Fruit fly (Drosophila melanogaster) whole organism, embryonic: ENCODE data around the gene CG7627.
A peak's percentile ranks its signal among the peaks of the same experiment; 100 is the strongest.

Experiments
- Asciz ChIP-seq: fragments of 200-800 bp; sonication (Bioruptor generic); optimal IDR thresholded peaks from 2 replicates; lab custom pipeline; 2017; ENCODE audit warnings: missing biosample characterization, mild to moderate bottlenecking, missing genetic modification characterization, missing genetic modification reagents
- Atf6 ChIP-seq: fragments of 200-800 bp; sonication (Bioruptor generic); IDR thresholded peaks from 2 replicates; pipeline ENCODE4 v1.3.6; 2022; ENCODE audit warnings: missing biosample characterization, missing genetic modification characterization
- C15 ChIP-seq: fragments of 200-800 bp; sonication (Bioruptor generic); IDR thresholded peaks from 3 replicates; pipeline ENCODE4 v1.3.6; 2022; ENCODE audit warnings: missing biosample characterization, missing genetic modification characterization
- CG10209 ChIP-seq: fragments of 200-800 bp; sonication (Bioruptor generic); optimal IDR thresholded peaks from 3 replicates; lab custom pipeline; 2017; ENCODE audit warnings: missing biosample characterization, mild to moderate bottlenecking, missing genetic modification characterization, missing genetic modification reagents
- CG12744 ChIP-seq: fragments of 200-800 bp; sonication (Bioruptor generic); optimal IDR thresholded peaks from 2 replicates; lab custom pipeline; 2016; ENCODE audit warnings: missing biosample characterization, missing genetic modification characterization
- CG14710 ChIP-seq: fragments of 200-800 bp; sonication (Bioruptor generic); optimal IDR thresholded peaks from 3 replicates; lab custom pipeline; 2019; ENCODE audit warnings: missing biosample characterization, mild to moderate bottlenecking, missing genetic modification characterization, moderate library complexity
- CG15479 ChIP-seq: fragments of 200-800 bp; sonication (Bioruptor generic); optimal IDR thresholded peaks from 3 replicates; lab custom pipeline; 2019; ENCODE audit warnings: missing biosample characterization, mild to moderate bottlenecking, missing genetic modification characterization, moderate library complexity
- CG15601 ChIP-seq: fragments of 200-800 bp; sonication (Bioruptor generic); optimal IDR thresholded peaks from 3 replicates; lab custom pipeline; 2019; ENCODE audit warnings: missing biosample characterization, mild to moderate bottlenecking, missing genetic modification characterization, moderate library complexity
- CG1603 ChIP-seq: fragments of 200-800 bp; sonication (Bioruptor generic); optimal IDR thresholded peaks from 2 replicates; lab custom pipeline; 2019; ENCODE audit warnings: missing biosample characterization, mild to moderate bottlenecking, missing genetic modification characterization, moderate library complexity
- CG17359 ChIP-seq: fragments of 200-800 bp; sonication (Bioruptor generic); optimal IDR thresholded peaks from 3 replicates; lab custom pipeline; 2018; ENCODE audit warnings: missing biosample characterization, mild to moderate bottlenecking, missing genetic modification characterization, moderate library complexity
- CG17802 ChIP-seq: fragments of 200-800 bp; sonication (Bioruptor generic); optimal IDR thresholded peaks from 2 replicates; lab custom pipeline; 2018; ENCODE audit warnings: missing biosample characterization, mild to moderate bottlenecking, missing genetic modification characterization, moderate library complexity
- CG18764 ChIP-seq: fragments of 200-800 bp; sonication (Bioruptor generic); optimal IDR thresholded peaks from 3 replicates; lab custom pipeline; 2016; ENCODE audit warnings: missing biosample characterization, missing genetic modification characterization
- CG2889 ChIP-seq: fragments of 200-800 bp; sonication (Bioruptor generic); IDR thresholded peaks from 3 replicates; pipeline ENCODE4 v1.3.6; 2022; ENCODE audit warnings: missing biosample characterization, missing genetic modification characterization
- CG34422 ChIP-seq: fragments of 200-800 bp; sonication (Bioruptor generic); IDR thresholded peaks from 3 replicates; pipeline ENCODE4 v1.3.6; 2022; ENCODE audit warnings: missing biosample characterization, missing genetic modification characterization
- CG3838 ChIP-seq: fragments of 200-800 bp; sonication (Bioruptor generic); optimal IDR thresholded peaks from 3 replicates; lab custom pipeline; 2016; ENCODE audit warnings: missing biosample characterization, missing genetic modification characterization
- CG3995 ChIP-seq: fragments of 200-800 bp; sonication (Bioruptor generic); optimal IDR thresholded peaks from 3 replicates; lab custom pipeline; 2016; ENCODE audit warnings: missing biosample characterization, missing genetic modification characterization
- Camta ChIP-seq: fragments of 200-800 bp; sonication (Bioruptor generic); optimal IDR thresholded peaks from 2 replicates; lab custom pipeline; 2016; ENCODE audit warnings: missing biosample characterization, missing genetic modification characterization
- Dbx ChIP-seq: fragments of 200-800 bp; sonication (Bioruptor generic); IDR thresholded peaks from 3 replicates; pipeline ENCODE4 v1.3.6; 2022; ENCODE audit warnings: missing biosample characterization, missing genetic modification characterization
- Lhr ChIP-seq: fragments of 200-800 bp; sonication (Bioruptor generic); optimal IDR thresholded peaks from 3 replicates; lab custom pipeline; 2017; ENCODE audit warnings: mild to moderate bottlenecking, missing biosample characterization, missing genetic modification reagents, missing genetic modification characterization
- NK7.1 ChIP-seq: fragments of 200-800 bp; sonication (Bioruptor generic); optimal IDR thresholded peaks from 3 replicates; lab custom pipeline; 2016; ENCODE audit warnings: missing biosample characterization, missing genetic modification characterization
- Rfx ChIP-seq: fragments of 200-800 bp; sonication (Bioruptor generic); IDR thresholded peaks from 2 replicates; pipeline ENCODE4 v1.3.6; 2022; ENCODE audit warnings: missing biosample characterization, missing genetic modification characterization
- Sin3A ChIP-seq: fragments of >200 bp; optimal IDR thresholded peaks from 2 replicates; lab custom pipeline; 2018
- Sox102F ChIP-seq: fragments of 200-800 bp; sonication (Bioruptor generic); optimal IDR thresholded peaks from 2 replicates; lab custom pipeline; 2018; ENCODE audit warnings: missing biosample characterization, mild to moderate bottlenecking, missing genetic modification characterization, moderate library complexity
- Tbp ChIP-seq: fragments of >200 bp; optimal IDR thresholded peaks from 2 replicates; lab custom pipeline; 2018; ENCODE audit warnings: missing biosample characterization, missing genetic modification characterization
- caup ChIP-seq: fragments of 200-800 bp; sonication (Bioruptor generic); optimal IDR thresholded peaks from 3 replicates; lab custom pipeline; 2017; ENCODE audit warnings: missing biosample characterization, mild to moderate bottlenecking, missing genetic modification characterization, moderate library complexity; ENCODE audit not compliant: severe bottlenecking
- chif ChIP-seq, 2 experiments: fragments of 200-800 bp; sonication (Bioruptor generic); optimal IDR thresholded peaks; 3 replicates each; lab custom pipeline; 2016; ENCODE audit warnings: missing biosample characterization in 2 of 2, missing genetic modification characterization in 2 of 2
- crc ChIP-seq: fragments of 200-800 bp; sonication (Bioruptor generic); optimal IDR thresholded peaks from 2 replicates; lab custom pipeline; 2016; ENCODE audit warnings: missing biosample characterization, missing genetic modification characterization
- crol ChIP-seq: fragments of 200-800 bp; sonication (Bioruptor generic); IDR thresholded peaks from 2 replicates; pipeline ENCODE4 v1.3.6; 2022; ENCODE audit warnings: missing biosample characterization, missing genetic modification characterization
- da ChIP-seq: fragments of 200-800 bp; sonication (Bioruptor generic); optimal IDR thresholded peaks from 2 replicates; lab custom pipeline; 2016; ENCODE audit warnings: missing biosample characterization, missing genetic modification characterization
- dan ChIP-seq: fragments of 200-800 bp; sonication (Bioruptor generic); IDR thresholded peaks from 2 replicates; pipeline ENCODE4 v1.3.6; 2022; ENCODE audit warnings: missing biosample characterization, missing genetic modification characterization
- ems ChIP-seq: fragments of 200-800 bp; sonication (Bioruptor generic); optimal IDR thresholded peaks from 3 replicates; lab custom pipeline; 2016; ENCODE audit warnings: missing biosample characterization, missing genetic modification characterization
- jigr1 ChIP-seq: fragments of 200-800 bp; sonication (Bioruptor generic); IDR thresholded peaks from 3 replicates; pipeline ENCODE4 v1.3.6; 2022; ENCODE audit warnings: missing biosample characterization, missing genetic modification characterization
- kay ChIP-seq: fragments of 200-800 bp; sonication (Bioruptor generic); optimal IDR thresholded peaks from 2 replicates; lab custom pipeline; 2016; ENCODE audit warnings: missing biosample characterization, missing genetic modification characterization
- kni ChIP-seq: fragments of 200-800 bp; sonication (Bioruptor generic); optimal IDR thresholded peaks from 3 replicates; lab custom pipeline; 2017; ENCODE audit warnings: mild to moderate bottlenecking, missing biosample characterization, missing genetic modification reagents, missing genetic modification characterization
- lola ChIP-seq, 3 experiments: fragments of >200 bp in 2 of 3; fragments of 200-800 bp in 1 of 3; sonication (Bioruptor generic) in 1 of 3; optimal IDR thresholded peaks; 2 replicates each; lab custom pipeline; 2017 to 2019; ENCODE audit warnings: missing biosample characterization in 3 of 3, missing genetic modification characterization in 3 of 3, mild to moderate bottlenecking in 1 of 3, moderate library complexity in 1 of 3
- lov ChIP-seq, 2 experiments: fragments of 200-800 bp in 1 of 2; fragments of >200 bp in 1 of 2; sonication (Bioruptor generic) in 1 of 2; IDR thresholded peaks in 1 of 2; optimal IDR thresholded peaks in 1 of 2; 2 replicates in 1 of 2; 3 replicates in 1 of 2; pipeline versions ENCODE4 v1.3.6 to Lab custom; 2017 to 2022; ENCODE audit warnings: missing biosample characterization in 1 of 2, missing genetic modification characterization in 1 of 2
- mam ChIP-seq: fragments of 200-800 bp; sonication (Bioruptor generic); optimal IDR thresholded peaks from 3 replicates; lab custom pipeline; 2016; ENCODE audit warnings: missing biosample characterization, missing genetic modification characterization
- nau ChIP-seq: fragments of 200-800 bp; sonication (Bioruptor generic); optimal IDR thresholded peaks from 3 replicates; lab custom pipeline; 2017; ENCODE audit warnings: missing biosample characterization, mild to moderate bottlenecking, missing genetic modification characterization, missing genetic modification reagents
- repo ChIP-seq: fragments of 200-800 bp; sonication (Bioruptor generic); optimal IDR thresholded peaks from 2 replicates; lab custom pipeline; 2016; ENCODE audit warnings: missing biosample characterization, missing genetic modification characterization
- sens ChIP-seq: fragments of 200-800 bp; sonication (Bioruptor generic); peaks from one replicate; lab custom pipeline; 2016; ENCODE audit warnings: missing biosample characterization, missing genetic modification characterization
- sqz ChIP-seq: fragments of 200-800 bp; sonication (Bioruptor generic); optimal IDR thresholded peaks from 3 replicates; lab custom pipeline; 2018; ENCODE audit warnings: missing biosample characterization, mild to moderate bottlenecking, missing genetic modification characterization
- usp ChIP-seq: fragments of >200 bp; optimal IDR thresholded peaks from 2 replicates; lab custom pipeline; 2017; ENCODE audit warnings: missing biosample characterization, missing genetic modification characterization
- yki ChIP-seq: fragments of >200 bp; optimal IDR thresholded peaks from 3 replicates; lab custom pipeline; 2018

Gene CG7627

DNA sequence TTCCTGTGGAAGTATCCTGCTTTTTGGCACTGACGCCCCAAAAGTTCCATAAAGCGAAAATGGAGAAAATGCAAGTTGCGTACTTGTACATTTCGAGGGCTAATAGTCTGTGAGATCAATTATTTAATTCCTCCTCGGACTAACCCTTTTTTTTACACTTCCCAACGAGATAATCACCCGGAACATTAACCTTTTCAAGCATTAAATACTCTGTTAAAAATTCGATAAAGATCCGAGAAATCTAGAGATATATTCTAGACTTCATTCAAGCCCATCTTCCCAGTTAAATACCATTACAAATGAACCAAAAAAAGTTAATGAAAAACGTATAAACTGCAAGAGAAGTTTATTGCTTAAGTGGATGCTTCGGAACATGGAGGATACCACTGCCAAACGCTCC is 31.9 kb upstream of the CG7627 start, which contains the start of gene lectin-29Ca:
lectin-29Ca (minus strand) TSS at position 101 of the 400 bp plus-strand sequence.
- no peak for TF ChIP-seq CG15601 (tag; lab: Kevin White, UChicago)

DNA sequence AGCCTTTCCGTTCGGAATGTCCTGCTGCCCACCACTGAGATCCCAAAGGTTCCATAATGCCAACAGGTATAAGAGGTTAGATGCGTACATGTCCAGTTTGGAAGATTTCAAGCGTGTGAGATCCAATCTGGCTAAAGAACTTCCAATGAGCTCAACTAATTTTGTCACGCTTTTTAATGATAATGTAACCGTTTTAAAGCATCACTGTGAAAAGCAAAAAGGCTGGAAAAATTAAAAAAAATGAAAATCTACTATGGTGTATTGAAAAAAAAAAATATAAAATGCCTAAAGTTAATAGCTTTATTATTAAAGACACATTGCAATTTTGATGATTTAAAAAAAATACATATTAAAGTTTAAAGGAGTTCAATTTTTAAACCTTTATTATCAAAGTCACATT is 30.9 kb upstream of the CG7627 start, which contains the start of gene Acp29AB:
Acp29AB (minus strand) TSS at position 101 of the 400 bp plus-strand sequence.
- TF ChIP-seq ems = no peak
- TF ChIP-seq crc (GFP tag; lab: Kevin White, UChicago) = no peak
- no peak for TF ChIP-seq mam
- TF ChIP-seq chif (GFP tag; optimal IDR thresholded peaks at IDR 0.05; lab: Kevin White, UChicago) = no peak
- no peak for TF ChIP-seq Camta (GFP tag; lab: Kevin White, UChicago)
- no peak for TF ChIP-seq lola (GFP tag; optimal IDR thresholded peaks at IDR 0.05; lab: Kevin White, UChicago)
- TF ChIP-seq CG34422 (GFP tag; lab: Robert Waterston, UW) = no peak
- TF ChIP-seq Atf6 = no peak
- no peak for TF ChIP-seq Lhr
- TF ChIP-seq da (GFP tag; lab: Kevin White, UChicago) = no peak
- TF ChIP-seq, all 482 proteins: peak for 0

DNA sequence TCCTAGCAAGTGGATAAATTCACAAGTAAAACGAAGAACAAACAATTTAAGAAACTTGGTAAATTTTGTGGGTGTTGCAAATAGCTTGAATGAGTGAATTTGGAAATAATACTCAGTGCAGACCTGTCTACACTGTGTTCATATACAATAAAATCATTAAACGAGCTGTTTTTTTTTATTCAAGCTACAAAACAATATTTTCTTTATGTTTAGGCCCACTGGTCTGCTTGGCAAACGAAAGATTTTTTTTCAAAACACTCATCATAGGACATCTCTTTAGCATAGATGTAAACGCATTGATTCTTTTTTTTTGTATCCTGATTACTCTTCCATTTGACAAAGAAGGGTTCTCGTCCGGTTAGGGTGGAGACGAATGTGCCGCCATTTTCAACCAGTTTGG is 30.0 kb upstream of the CG7627 start, which contains the start of gene CG42820:
CG42820 (minus strand) TSS at position 101 of the 400 bp plus-strand sequence.
- TF ChIP-seq usp (GFP tag; lab: Kevin White, UChicago) (no peak), CG10209 (no peak), sens (GFP tag; lab: Kevin White, UChicago) (peak; percentile 21), CG2889 (no peak), sqz (no peak)

DNA sequence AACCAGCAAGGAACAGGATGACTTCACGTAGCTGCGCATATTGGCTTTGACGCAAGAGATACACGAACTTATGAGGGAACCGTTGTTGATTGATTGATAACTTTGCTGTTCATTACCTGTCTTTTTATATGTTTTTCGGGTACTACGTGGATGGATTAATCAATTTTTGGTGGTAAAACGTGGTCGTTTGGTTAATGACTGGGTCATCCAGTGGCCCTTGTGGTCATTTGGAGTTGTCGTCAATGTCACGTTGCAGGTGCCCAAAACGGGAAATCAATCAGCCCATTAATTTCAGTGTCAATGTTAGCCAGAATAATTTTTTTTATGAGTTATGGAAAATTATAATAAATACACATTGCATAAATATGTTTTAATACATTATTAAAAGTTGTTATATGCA is 27.0 kb upstream of the CG7627 start, which contains the start of gene CG42819:
CG42819 (minus strand) TSS at position 101 of the 400 bp plus-strand sequence.
- TF ChIP-seq Sox102F = no peak
- peak; percentile 21 for TF ChIP-seq kni (GFP tag; lab: Kevin White, UChicago)
- TF ChIP-seq CG18764 (GFP tag; lab: Kevin White, UChicago) = no peak

DNA sequence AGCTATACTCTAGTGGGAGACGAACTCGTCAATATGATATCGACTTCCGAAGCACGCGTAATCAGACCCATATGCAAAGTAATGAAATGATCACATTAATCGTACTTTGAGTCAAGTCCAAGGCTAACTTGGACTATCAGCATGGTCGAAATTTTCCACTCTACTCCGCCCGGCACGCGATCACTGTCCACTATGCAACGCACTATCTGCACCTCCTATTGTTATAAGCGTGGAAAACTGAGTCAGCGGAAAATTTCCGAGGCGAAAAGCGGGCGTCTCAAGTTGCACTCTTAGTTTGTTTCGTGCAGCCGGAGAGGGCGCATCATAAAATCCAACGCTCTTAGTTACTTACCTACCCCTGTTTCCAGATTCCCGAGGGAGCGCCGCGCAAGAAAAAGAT is 23.6 kb upstream of the CG7627 start:
- TF ChIP-seq CG17359 (tag; lab: Kevin White, UChicago) (no peak), lov (optimal IDR thresholded peaks at IDR 0.05; lab: Kevin White, UChicago) (no peak), lov (GFP tag; IDR thresholded peaks at IDR 0.05; lab: Robert Waterston, UW) (0 out of 3 replicates have a peak, but pooled peaks have one; percentile 30)

DNA sequence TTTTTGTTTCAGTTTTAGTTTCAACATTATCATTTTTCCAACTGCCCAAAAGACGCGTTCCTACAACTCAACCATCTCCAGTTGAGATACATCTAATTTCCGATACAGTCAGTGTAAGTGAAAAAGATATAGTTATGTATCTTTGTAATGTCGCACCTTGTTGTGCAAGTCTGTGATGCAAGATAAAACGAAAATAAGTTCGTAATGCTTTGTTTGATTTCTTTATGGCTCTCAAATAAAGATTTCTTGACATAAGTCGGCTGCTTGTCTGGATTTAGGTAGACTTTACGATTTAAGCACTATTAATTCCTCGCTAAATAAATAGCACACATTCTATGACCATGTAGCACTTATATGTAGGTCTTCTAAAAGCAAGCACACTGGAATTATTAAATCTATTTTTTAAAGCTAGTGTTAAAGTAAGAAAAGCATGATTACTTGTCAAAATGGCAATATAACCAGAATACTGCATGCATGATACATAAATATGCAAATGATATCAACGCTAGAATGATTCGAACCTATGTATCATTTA is 22.8 kb upstream of the CG7627 start:
- TF ChIP-seq Asciz (peak; percentile 38), CG1603 (peak; percentile 5), Sin3A (no peak), nau (GFP tag; lab: Kevin White, UChicago) (no peak), kay (no peak), NK7.1 (no peak), CG15479 (GFP tag; lab: Kevin White, UChicago) (no peak), repo (GFP tag; lab: Kevin White, UChicago) (no peak), Tbp (GFP tag; lab: Kevin White, UChicago) (no peak), CG14710 (tag; lab: Kevin White, UChicago) (no peak), CG12744 (GFP tag; lab: Kevin White, UChicago) (no peak), Rfx (GFP tag; lab: Robert Waterston, UW) (no peak), sens (GFP tag; lab: Kevin White, UChicago) (peak; percentile 81), caup (GFP tag; lab: Kevin White, UChicago) (no peak), Dbx (GFP tag; lab: Robert Waterston, UW) (no peak), CG17802 (tag; lab: Kevin White, UChicago) (no peak), jigr1 (no peak), crol (GFP tag; lab: Robert Waterston, UW) (no peak), dan (GFP tag; lab: Robert Waterston, UW) (no peak), yki (lab: Kevin White, UChicago) (no peak), CG3838 (GFP tag; lab: Kevin White, UChicago) (no peak), C15 (GFP tag; lab: Robert Waterston, UW) (no peak), CG3995 (GFP tag; lab: Kevin White, UChicago) (no peak)
